Fruit fly (Drosophila melanogaster): ENCODE results near the gene spo.

DNA sequence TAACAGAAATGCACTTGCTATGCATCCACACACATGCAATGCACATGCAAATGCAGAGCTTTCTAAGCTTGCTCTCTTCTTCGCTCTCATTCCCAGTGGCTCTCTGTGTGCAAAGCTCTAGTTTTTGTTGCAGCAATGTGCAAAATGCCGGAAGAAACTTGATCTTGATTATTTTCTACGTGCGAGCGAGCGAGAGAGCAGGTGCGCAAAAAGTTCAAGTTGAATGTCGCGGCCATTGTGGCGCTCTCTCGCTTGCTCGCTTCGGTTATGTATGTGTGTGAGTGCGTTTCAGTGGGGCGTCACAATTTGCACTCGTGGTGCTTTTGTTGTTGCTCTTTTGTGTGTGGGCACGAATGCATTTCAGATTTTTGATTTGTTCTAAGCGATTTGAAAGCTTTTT lies 18.2 kb upstream of the spo start:
- no peak for TF ChIP-seq CG8478 (optimal IDR thresholded peaks at IDR 0.05)
- TF ChIP-seq CTCF (optimal IDR thresholded peaks at IDR 0.05) = no peak
